Fruit fly (Drosophila melanogaster) whole organism, embryonic: ENCODE results near the gene Jhbp13.

Experiments
- CG14667 ChIP-seq: fragments of 200-800 bp; sonication (Bioruptor generic); IDR thresholded peaks from 2 replicates; pipeline ENCODE4 v1.3.6; 2022; ENCODE audit warnings: missing biosample characterization, missing genetic modification characterization
- CG33557 ChIP-seq: fragments of 200-800 bp; sonication (Bioruptor generic); optimal IDR thresholded peaks from 2 replicates; lab custom pipeline; 2019; ENCODE audit warnings: missing biosample characterization, mild to moderate bottlenecking, missing genetic modification characterization, moderate library complexity
- CG8765 ChIP-seq: fragments of 200-800 bp; sonication (Bioruptor generic); IDR thresholded peaks from 2 replicates; pipeline ENCODE4 v1.3.6; 2022; ENCODE audit warnings: missing biosample characterization, missing genetic modification characterization
- Fer1 ChIP-seq: fragments of 200-800 bp; sonication (Bioruptor generic); optimal IDR thresholded peaks from 2 replicates; lab custom pipeline; 2017; ENCODE audit warnings: missing biosample characterization, mild to moderate bottlenecking, missing genetic modification characterization
- Meics ChIP-seq: fragments of 200-800 bp; sonication (Bioruptor generic); optimal IDR thresholded peaks from 2 replicates; lab custom pipeline; 2017; ENCODE audit warnings: missing biosample characterization, mild to moderate bottlenecking, missing genetic modification characterization
- dati ChIP-seq: fragments of 200-800 bp; sonication (Bioruptor generic); IDR thresholded peaks from 2 replicates; pipeline ENCODE4 v1.3.6; 2022; ENCODE audit warnings: missing biosample characterization, missing genetic modification characterization
- klu ChIP-seq: fragments of 200-800 bp; sonication (Bioruptor generic); IDR thresholded peaks from 2 replicates; pipeline ENCODE4 v1.3.6; 2022; ENCODE audit warnings: missing biosample characterization, missing genetic modification characterization

- TF ChIP-seq CG14667 = no peak
- TF ChIP-seq CG8765 = no peak
- no peak for TF ChIP-seq dati (GFP tag; lab: Robert Waterston, UW)
- no peak for TF ChIP-seq Fer1 (GFP tag; lab: Kevin White, UChicago)
- TF ChIP-seq CG33557 (GFP tag; lab: Kevin White, UChicago) = no peak
- no peak for TF ChIP-seq klu
- no peak for TF ChIP-seq Meics (GFP tag; lab: Kevin White, UChicago)
Observed at dm6 chr2L:13289689-13290088, 49.9 kb downstream of the Jhbp13 start, which contains the start of gene CG31729.
